Worm (Caenorhabditis elegans): ENCODE results near the gene R10D12.7.
A peak's percentile ranks its signal among the peaks of the same experiment; 100 is the strongest.

The R10D12.7 gene

DNA sequence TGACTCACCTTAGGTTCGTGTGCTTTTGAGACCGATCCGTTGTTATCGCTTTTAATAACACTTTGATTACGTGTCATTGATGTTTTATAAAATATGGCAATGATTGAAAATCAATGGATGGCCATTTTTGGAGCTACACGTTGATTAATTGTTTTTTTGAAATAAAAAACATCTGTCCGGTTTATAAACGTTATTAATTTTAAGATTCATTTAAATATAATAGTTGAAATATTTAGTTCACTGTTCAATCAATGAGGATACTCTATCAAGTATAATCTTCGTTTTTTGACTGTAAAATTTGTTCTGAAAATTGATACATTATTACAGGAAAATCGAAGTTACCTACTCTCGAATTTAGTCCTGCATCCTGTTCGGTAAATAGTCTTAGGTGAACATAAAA is 8.4 kb downstream of the R10D12.7 start, which contains the start of gene R10D12.10:
Gene R10D12.10 (minus strand): TSS at position 101 of the 400 bp plus-strand sequence.
- TF ChIP-seq nfya-1 (tag; optimal IDR thresholded peaks at IDR 0.05; ENCODE audit: insufficient read depth) (no peak), daf-12 (tag; optimal IDR thresholded peaks at IDR 0.05) (no peak), ceh-28 (tag; optimal IDR thresholded peaks at IDR 0.05) (no peak), egl-5 (tag; optimal IDR thresholded peaks at IDR 0.05) (no peak), nhr-28 (tag; optimal IDR thresholded peaks at IDR 0.05) (no peak), elt-1 (tag; optimal IDR thresholded peaks at IDR 0.05) (no peak), unc-62 (GFP tag; optimal IDR thresholded peaks at IDR 0.05) (no peak), eor-1 (tag; optimal IDR thresholded peaks at IDR 0.05) (no peak), lin-15B (tag; optimal IDR thresholded peaks at IDR 0.05) (no peak), ama-1 (optimal IDR thresholded peaks at IDR 0.05) (no peak), unc-39 (tag; optimal IDR thresholded peaks at IDR 0.05) (no peak), pqm-1 (tag; optimal IDR thresholded peaks at IDR 0.05) (no peak), zag-1 (tag; optimal IDR thresholded peaks at IDR 0.05) (no peak), mdl-1 (tag; optimal IDR thresholded peaks at IDR 0.05) (no peak)

DNA sequence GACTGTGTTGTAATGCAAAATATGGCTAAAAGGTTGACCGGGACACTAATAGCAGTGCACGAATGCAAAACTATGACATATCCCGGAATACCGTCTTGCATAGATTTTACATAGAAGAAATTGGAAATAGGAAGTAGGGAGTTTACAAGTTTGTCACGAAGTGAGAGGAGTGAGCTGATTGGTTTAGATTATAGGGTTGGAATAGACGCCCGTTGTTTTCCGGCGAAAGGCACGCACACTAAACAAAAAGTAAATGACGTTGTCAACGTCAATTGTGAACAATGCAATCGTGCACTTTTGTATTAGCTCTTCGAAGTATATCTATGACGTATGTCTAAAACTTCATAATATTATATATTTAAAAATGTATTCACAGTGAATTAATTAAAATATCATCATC is 11.1 kb downstream of the R10D12.7 start, which contains the start of gene srh-24:
Gene srh-24 (minus strand): TSS at position 101 of the 400 bp plus-strand sequence.
- TF ChIP-seq pha-4 (tag; optimal IDR thresholded peaks at IDR 0.05), result no peak
- no peak for TF ChIP-seq ama-1 (optimal IDR thresholded peaks at IDR 0.05)
- no peak for TF ChIP-seq nhr-28 (tag; optimal IDR thresholded peaks at IDR 0.05)
- no peak for TF ChIP-seq nhr-67 (tag; optimal IDR thresholded peaks at IDR 0.05)

DNA sequence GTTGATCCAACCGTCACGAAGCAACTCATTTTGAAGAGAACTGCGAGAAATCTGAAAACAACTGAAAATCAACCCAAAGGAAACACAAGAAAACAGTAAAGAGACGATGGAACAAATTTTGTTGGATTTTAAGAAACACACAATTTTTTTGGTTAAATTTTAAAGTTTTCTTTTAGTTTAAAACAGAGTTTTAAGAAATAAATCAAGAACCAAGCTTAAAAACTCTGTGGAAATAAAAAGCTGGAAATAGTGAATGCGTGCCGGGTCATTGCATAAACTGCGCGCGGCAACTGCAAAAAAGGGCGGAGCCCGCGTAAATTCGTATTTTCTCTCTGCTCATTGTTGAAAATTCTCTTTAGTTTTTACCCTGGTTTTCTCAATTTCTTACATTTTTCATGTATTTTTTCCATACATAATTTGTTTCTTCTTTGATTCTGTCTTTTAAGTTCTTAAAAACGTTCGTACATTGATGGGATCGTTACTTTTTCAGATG is 12.1 kb downstream of the R10D12.7 start, which contains the start of the genes algn-13 and R10D12.13:
Gene algn-13 (minus strand): TSS at position 51 of the 493 bp plus-strand sequence.
Gene R10D12.13 (plus strand): TSS at position 491 of the 493 bp plus-strand sequence.
- no peak for TF ChIP-seq unc-62 (GFP tag; optimal IDR thresholded peaks at IDR 0.05)
- no peak for TF ChIP-seq ztf-11 (tag; optimal IDR thresholded peaks at IDR 0.05)
- peak; percentile 19 for TF ChIP-seq nhr-23 (tag; optimal IDR thresholded peaks at IDR 0.05)
- TF ChIP-seq ceh-16 (tag; optimal IDR thresholded peaks at IDR 0.05), result no peak
- no peak for TF ChIP-seq nhr-77 (tag; optimal IDR thresholded peaks at IDR 0.05)
- TF ChIP-seq R02D3.7 (tag; optimal IDR thresholded peaks at IDR 0.05), result peak; percentile 46
- TF ChIP-seq ceh-82 (tag; optimal IDR thresholded peaks at IDR 0.05), result no peak
- no peak for TF ChIP-seq elt-1 (tag; optimal IDR thresholded peaks at IDR 0.05)
- no peak for TF ChIP-seq egl-27 (tag; optimal IDR thresholded peaks at IDR 0.05)
- no peak for TF ChIP-seq mml-1 (tag; optimal IDR thresholded peaks at IDR 0.05)
- no peak for TF ChIP-seq ceh-9 (tag; optimal IDR thresholded peaks at IDR 0.05)
- no peak for TF ChIP-seq tbx-2 (tag; optimal IDR thresholded peaks at IDR 0.05)
- TF ChIP-seq sea-2 (GFP tag; optimal IDR thresholded peaks at IDR 0.05), result no peak
- peak; percentile 72 for TF ChIP-seq snpc-4 (tag; optimal IDR thresholded peaks at IDR 0.05)
- peak; percentile 76 for TF ChIP-seq nhr-43 (tag; optimal IDR thresholded peaks at IDR 0.05; ENCODE audit: poor library complexity, severe bottlenecking)
- peak; percentile 35 for TF ChIP-seq lin-15B (tag; optimal IDR thresholded peaks at IDR 0.05)
- TF ChIP-seq nhr-11 (tag; optimal IDR thresholded peaks at IDR 0.05), result no peak
- no peak for TF ChIP-seq nhr-237 (tag; optimal IDR thresholded peaks at IDR 0.05)
- no peak for TF ChIP-seq unc-39 (tag; optimal IDR thresholded peaks at IDR 0.05)
- no peak for TF ChIP-seq fos-1 (tag; optimal IDR thresholded peaks at IDR 0.05)
- TF ChIP-seq mdl-1 (tag; optimal IDR thresholded peaks at IDR 0.05), result no peak
- peak; percentile 41 for TF ChIP-seq elt-2 (tag; optimal IDR thresholded peaks at IDR 0.05)
- TF ChIP-seq egl-5 (tag; optimal IDR thresholded peaks at IDR 0.05), result no peak
- TF ChIP-seq jun-1 (tag; optimal IDR thresholded peaks at IDR 0.05), result no peak
- TF ChIP-seq lin-39 (tag; optimal IDR thresholded peaks at IDR 0.05), result no peak
- no peak for TF ChIP-seq nhr-67 (tag; optimal IDR thresholded peaks at IDR 0.05)
- no peak for TF ChIP-seq ceh-28 (tag; optimal IDR thresholded peaks at IDR 0.05)
- peak; percentile 54 for TF ChIP-seq nfya-1 (tag; optimal IDR thresholded peaks at IDR 0.05; ENCODE audit: insufficient read depth)
- no peak for TF ChIP-seq fkh-10 (GFP tag; optimal IDR thresholded peaks at IDR 0.05)
- TF ChIP-seq nhr-25 (tag; optimal IDR thresholded peaks at IDR 0.05), result no peak
- TF ChIP-seq hmg-11 (tag; optimal IDR thresholded peaks at IDR 0.05), result peak; percentile 91
- TF ChIP-seq nhr-76 (tag; optimal IDR thresholded peaks at IDR 0.05), result no peak
- TF ChIP-seq pqm-1 (tag; optimal IDR thresholded peaks at IDR 0.05), result no peak
- TF ChIP-seq fkh-2 (tag; optimal IDR thresholded peaks at IDR 0.05), result no peak
- no peak for TF ChIP-seq daf-12 (tag; optimal IDR thresholded peaks at IDR 0.05)
- no peak for TF ChIP-seq nhr-12 (tag; optimal IDR thresholded peaks at IDR 0.05)
- TF ChIP-seq elt-3 (tag; optimal IDR thresholded peaks at IDR 0.05), result no peak
- no peak for TF ChIP-seq ama-1 (optimal IDR thresholded peaks at IDR 0.05)
- TF ChIP-seq zag-1 (tag; optimal IDR thresholded peaks at IDR 0.05), result no peak
- no peak for TF ChIP-seq nhr-28 (tag; optimal IDR thresholded peaks at IDR 0.05)
- no peak for TF ChIP-seq lsy-12 (tag; optimal IDR thresholded peaks at IDR 0.05)
- TF ChIP-seq ZK546.5 (tag; optimal IDR thresholded peaks at IDR 0.05), result no peak
- no peak for TF ChIP-seq aly-2 (tag; optimal IDR thresholded peaks at IDR 0.05)
- TF ChIP-seq pha-4 (tag; optimal IDR thresholded peaks at IDR 0.05), result peak; percentile 44
- no peak for TF ChIP-seq ztf-4 (tag; optimal IDR thresholded peaks at IDR 0.05)
- no peak for TF ChIP-seq eor-1 (tag; optimal IDR thresholded peaks at IDR 0.05)
- peak; percentile 27 for TF ChIP-seq skn-1 (tag; optimal IDR thresholded peaks at IDR 0.05)

Data from whole organism, L3 larva.